Fruit fly (Drosophila melanogaster) whole organism, embryonic: Measurements from ENCODE around the gene Kdsr.

Experiments used
- CG10209 ChIP-seq: fragments of 200-800 bp; sonication (Bioruptor generic); optimal IDR thresholded peaks from 3 replicates; lab custom pipeline; 2017; ENCODE audit warnings: missing biosample characterization, mild to moderate bottlenecking, missing genetic modification characterization, missing genetic modification reagents
- CG10321 ChIP-seq: fragments of 200-800 bp; sonication (Bioruptor generic); IDR thresholded peaks from 2 replicates; pipeline ENCODE4 v1.3.6; 2022; ENCODE audit warnings: missing biosample characterization, missing genetic modification characterization
- CG10654 ChIP-seq: fragments of 200-800 bp; sonication (Bioruptor generic); optimal IDR thresholded peaks from 2 replicates; lab custom pipeline; 2016; ENCODE audit warnings: missing biosample characterization, missing genetic modification characterization
- CG11696 ChIP-seq: fragments of 200-800 bp; sonication (Bioruptor generic); IDR thresholded peaks from 2 replicates; pipeline ENCODE4 v1.3.6; 2022; ENCODE audit warnings: missing biosample characterization, missing genetic modification characterization
- CG12391 ChIP-seq: fragments of 200-800 bp; sonication (Bioruptor generic); optimal IDR thresholded peaks from 3 replicates; lab custom pipeline; 2018; ENCODE audit warnings: missing biosample characterization, mild to moderate bottlenecking, missing genetic modification characterization, moderate library complexity
- CG13287 ChIP-seq: fragments of 200-800 bp; sonication (Bioruptor generic); IDR thresholded peaks from 2 replicates; pipeline ENCODE4 v1.3.6; 2022; ENCODE audit warnings: missing biosample characterization, missing genetic modification characterization; ENCODE audit not compliant: partially characterized antibody
- CG13424 ChIP-seq: fragments of 200-800 bp; sonication (Bioruptor generic); optimal IDR thresholded peaks from 2 replicates; lab custom pipeline; 2019; ENCODE audit warnings: missing biosample characterization, mild to moderate bottlenecking, missing genetic modification characterization, moderate library complexity
- CG15269 ChIP-seq: fragments of 200-800 bp; sonication (Bioruptor generic); optimal IDR thresholded peaks from 2 replicates; lab custom pipeline; 2018; ENCODE audit warnings: missing biosample characterization, mild to moderate bottlenecking, missing genetic modification characterization, moderate library complexity
- CG15514 ChIP-seq: fragments of 200-800 bp; sonication (Bioruptor generic); optimal IDR thresholded peaks from 3 replicates; lab custom pipeline; 2017; ENCODE audit warnings: missing biosample characterization, missing genetic modification characterization, mild to moderate bottlenecking, moderate library complexity, missing genetic modification reagents
- CG17912 ChIP-seq: fragments of 200-800 bp; sonication (Bioruptor generic); optimal IDR thresholded peaks from 2 replicates; lab custom pipeline; 2018; ENCODE audit warnings: missing biosample characterization, mild to moderate bottlenecking, missing genetic modification characterization
- CG2678 ChIP-seq: fragments of 200-800 bp; sonication (Bioruptor generic); optimal IDR thresholded peaks from 3 replicates; lab custom pipeline; 2019; ENCODE audit warnings: missing biosample characterization, mild to moderate bottlenecking, missing genetic modification characterization, moderate library complexity
- CG2875 ChIP-seq: fragments of 200-800 bp; sonication (Bioruptor generic); optimal IDR thresholded peaks from 2 replicates; lab custom pipeline; 2017; ENCODE audit warnings: missing biosample characterization, mild to moderate bottlenecking, missing genetic modification characterization, missing genetic modification reagents
- CG31365 ChIP-seq: fragments of 200-800 bp; sonication (Bioruptor generic); optimal IDR thresholded peaks from 2 replicates; lab custom pipeline; 2018; ENCODE audit warnings: missing biosample characterization, mild to moderate bottlenecking, missing genetic modification characterization
- CG33213 ChIP-seq: fragments of 200-800 bp; sonication (Bioruptor generic); optimal IDR thresholded peaks from 3 replicates; lab custom pipeline; 2016; ENCODE audit warnings: missing biosample characterization, missing genetic modification characterization
- CG34224 ChIP-seq: fragments of 200-800 bp; sonication (Bioruptor generic); IDR thresholded peaks from 3 replicates; pipeline ENCODE4 v1.3.6; 2022; ENCODE audit warnings: missing biosample characterization, missing genetic modification characterization; ENCODE audit not compliant: partially characterized antibody
- CG3995 ChIP-seq: fragments of 200-800 bp; sonication (Bioruptor generic); optimal IDR thresholded peaks from 3 replicates; lab custom pipeline; 2016; ENCODE audit warnings: missing biosample characterization, missing genetic modification characterization
- CG4854 ChIP-seq: fragments of 200-800 bp; sonication (Bioruptor generic); optimal IDR thresholded peaks from 2 replicates; lab custom pipeline; 2016; ENCODE audit warnings: missing biosample characterization, missing genetic modification characterization, inconsistent platforms
- CG6175 ChIP-seq: fragments of 200-800 bp; sonication (Bioruptor generic); IDR thresholded peaks from 3 replicates; pipeline ENCODE4 v1.3.6; 2022; ENCODE audit warnings: missing biosample characterization, missing genetic modification characterization
- CG8765 ChIP-seq: fragments of 200-800 bp; sonication (Bioruptor generic); IDR thresholded peaks from 2 replicates; pipeline ENCODE4 v1.3.6; 2022; ENCODE audit warnings: missing biosample characterization, missing genetic modification characterization
- CG9727 ChIP-seq: fragments of 200-800 bp; sonication (Bioruptor generic); optimal IDR thresholded peaks from 3 replicates; lab custom pipeline; 2017; ENCODE audit warnings: missing biosample characterization, mild to moderate bottlenecking, missing genetic modification characterization
- Chrac-16 ChIP-seq: fragments of 200-800 bp; sonication (Bioruptor generic); optimal IDR thresholded peaks from 3 replicates; lab custom pipeline; 2016; ENCODE audit warnings: missing biosample characterization, missing genetic modification characterization
- Dbx ChIP-seq: fragments of 200-800 bp; sonication (Bioruptor generic); IDR thresholded peaks from 3 replicates; pipeline ENCODE4 v1.3.6; 2022; ENCODE audit warnings: missing biosample characterization, missing genetic modification characterization
- HLH3B ChIP-seq: fragments of 200-800 bp; sonication (Bioruptor generic); IDR thresholded peaks from 2 replicates; pipeline ENCODE4 v1.3.6; 2022; ENCODE audit warnings: missing biosample characterization, missing genetic modification characterization
- Hey ChIP-seq: fragments of 200-800 bp; sonication (Bioruptor generic); optimal IDR thresholded peaks from 3 replicates; lab custom pipeline; 2018; ENCODE audit warnings: missing biosample characterization, mild to moderate bottlenecking, missing genetic modification characterization
- HmgD ChIP-seq: fragments of 200-800 bp; sonication (Bioruptor generic); optimal IDR thresholded peaks from 3 replicates; lab custom pipeline; 2016; ENCODE audit warnings: missing biosample characterization, missing genetic modification characterization
- Hr51 ChIP-seq, 2 experiments: fragments of 200-800 bp; sonication (Bioruptor generic); optimal IDR thresholded peaks; 2 replicates in 1 of 2; 3 replicates in 1 of 2; lab custom pipeline; 2016 to 2018; ENCODE audit warnings: missing biosample characterization in 2 of 2, missing genetic modification characterization in 2 of 2, mild to moderate bottlenecking in 1 of 2, moderate library complexity in 1 of 2
- NK7.1 ChIP-seq: fragments of 200-800 bp; sonication (Bioruptor generic); optimal IDR thresholded peaks from 3 replicates; lab custom pipeline; 2016; ENCODE audit warnings: missing biosample characterization, missing genetic modification characterization
- Oli ChIP-seq: fragments of 200-800 bp; sonication (Bioruptor generic); optimal IDR thresholded peaks from 2 replicates; lab custom pipeline; 2018; ENCODE audit warnings: missing biosample characterization, mild to moderate bottlenecking, missing genetic modification characterization, moderate library complexity
- Poxn ChIP-seq: fragments of 200-800 bp; sonication (Bioruptor generic); IDR thresholded peaks from 2 replicates; pipeline ENCODE4 v1.3.6; 2022; ENCODE audit warnings: missing biosample characterization, missing genetic modification characterization
- Scr ChIP-seq: fragments of 200-800 bp; sonication (Bioruptor generic); IDR thresholded peaks from 2 replicates; pipeline ENCODE4 v1.3.6; 2022; ENCODE audit warnings: missing biosample characterization, missing genetic modification characterization; ENCODE audit not compliant: partially characterized antibody
- Sox100B ChIP-seq: fragments of 200-800 bp; sonication (Bioruptor generic); optimal IDR thresholded peaks from 3 replicates; lab custom pipeline; 2018; ENCODE audit warnings: missing biosample characterization, mild to moderate bottlenecking, missing genetic modification characterization
- ab ChIP-seq: fragments of 200-800 bp; sonication (Bioruptor generic); optimal IDR thresholded peaks from 2 replicates; lab custom pipeline; 2016; ENCODE audit warnings: missing biosample characterization, missing genetic modification characterization
- az2 ChIP-seq: fragments of 200-800 bp; sonication (Bioruptor generic); optimal IDR thresholded peaks from 3 replicates; lab custom pipeline; 2016; ENCODE audit warnings: missing biosample characterization, missing genetic modification characterization
- cato ChIP-seq: fragments of 200-800 bp; sonication (Bioruptor generic); optimal IDR thresholded peaks from 2 replicates; lab custom pipeline; 2016; ENCODE audit warnings: missing biosample characterization, missing genetic modification characterization, borderline replicate concordance
- corto ChIP-seq: fragments of 200-800 bp; sonication (Bioruptor generic); optimal IDR thresholded peaks from 2 replicates; lab custom pipeline; 2016; ENCODE audit warnings: missing biosample characterization, mild to moderate bottlenecking, missing genetic modification characterization, moderate library complexity
- dati ChIP-seq: fragments of 200-800 bp; sonication (Bioruptor generic); IDR thresholded peaks from 2 replicates; pipeline ENCODE4 v1.3.6; 2022; ENCODE audit warnings: missing biosample characterization, missing genetic modification characterization
- dmrt99B ChIP-seq: fragments of 200-800 bp; sonication (Bioruptor generic); optimal IDR thresholded peaks from 2 replicates; lab custom pipeline; 2018; ENCODE audit warnings: missing biosample characterization, mild to moderate bottlenecking, missing genetic modification characterization, moderate library complexity
- fd102C ChIP-seq: fragments of 200-800 bp; sonication (Bioruptor generic); optimal IDR thresholded peaks from 2 replicates; lab custom pipeline; 2018; ENCODE audit warnings: missing biosample characterization, mild to moderate bottlenecking, missing genetic modification characterization, moderate library complexity
- fd96Cb ChIP-seq: fragments of 200-800 bp; sonication (Bioruptor generic); optimal IDR thresholded peaks from 2 replicates; lab custom pipeline; 2018; ENCODE audit warnings: missing biosample characterization, mild to moderate bottlenecking, missing genetic modification characterization, moderate library complexity
- hth ChIP-seq: fragments of >200 bp; optimal IDR thresholded peaks from 2 replicates; lab custom pipeline; 2017; ENCODE audit warnings: inconsistent platforms
- klu ChIP-seq: fragments of 200-800 bp; sonication (Bioruptor generic); IDR thresholded peaks from 2 replicates; pipeline ENCODE4 v1.3.6; 2022; ENCODE audit warnings: missing biosample characterization, missing genetic modification characterization
- knrl ChIP-seq: fragments of 200-800 bp; sonication (Bioruptor generic); IDR thresholded peaks from 3 replicates; pipeline ENCODE4 v1.3.6; 2022; ENCODE audit warnings: missing biosample characterization, missing genetic modification characterization; ENCODE audit not compliant: partially characterized antibody
- lab ChIP-seq: fragments of 200-800 bp; sonication (Bioruptor generic); optimal IDR thresholded peaks from 3 replicates; lab custom pipeline; 2017; ENCODE audit warnings: missing biosample characterization, missing genetic modification characterization, mild to moderate bottlenecking, moderate library complexity, missing genetic modification reagents
- lmd ChIP-seq: fragments of 200-800 bp; sonication (Bioruptor generic); IDR thresholded peaks from 2 replicates; pipeline ENCODE4 v1.3.6; 2022; ENCODE audit warnings: missing biosample characterization, missing genetic modification characterization
- nerfin-2 ChIP-seq: fragments of 200-800 bp; sonication (Bioruptor generic); IDR thresholded peaks from 2 replicates; pipeline ENCODE4 v1.3.6; 2022; ENCODE audit warnings: missing biosample characterization, missing genetic modification characterization; ENCODE audit not compliant: partially characterized antibody
- phol ChIP-seq: fragments of 200-800 bp; sonication (Bioruptor generic); optimal IDR thresholded peaks from 3 replicates; lab custom pipeline; 2018; ENCODE audit warnings: missing biosample characterization, mild to moderate bottlenecking, missing genetic modification characterization, moderate library complexity
- pnt ChIP-seq: fragments of 200-800 bp; sonication (Bioruptor generic); optimal IDR thresholded peaks from 3 replicates; lab custom pipeline; 2016; ENCODE audit warnings: missing biosample characterization, missing genetic modification characterization
- seq ChIP-seq: fragments of 200-800 bp; sonication (Bioruptor generic); IDR thresholded peaks from 2 replicates; pipeline ENCODE4 v1.3.6; 2022; ENCODE audit warnings: missing biosample characterization, missing genetic modification characterization
- slbo ChIP-seq: fragments of 200-800 bp; sonication (Bioruptor generic); IDR thresholded peaks from 2 replicates; pipeline ENCODE4 v1.3.6; 2022; ENCODE audit warnings: missing biosample characterization, missing genetic modification characterization
- zfh2 ChIP-seq: fragments of 200-800 bp; sonication (Bioruptor generic); optimal IDR thresholded peaks from 2 replicates; lab custom pipeline; 2016; ENCODE audit warnings: missing biosample characterization, missing genetic modification characterization

The Kdsr gene

DNA sequence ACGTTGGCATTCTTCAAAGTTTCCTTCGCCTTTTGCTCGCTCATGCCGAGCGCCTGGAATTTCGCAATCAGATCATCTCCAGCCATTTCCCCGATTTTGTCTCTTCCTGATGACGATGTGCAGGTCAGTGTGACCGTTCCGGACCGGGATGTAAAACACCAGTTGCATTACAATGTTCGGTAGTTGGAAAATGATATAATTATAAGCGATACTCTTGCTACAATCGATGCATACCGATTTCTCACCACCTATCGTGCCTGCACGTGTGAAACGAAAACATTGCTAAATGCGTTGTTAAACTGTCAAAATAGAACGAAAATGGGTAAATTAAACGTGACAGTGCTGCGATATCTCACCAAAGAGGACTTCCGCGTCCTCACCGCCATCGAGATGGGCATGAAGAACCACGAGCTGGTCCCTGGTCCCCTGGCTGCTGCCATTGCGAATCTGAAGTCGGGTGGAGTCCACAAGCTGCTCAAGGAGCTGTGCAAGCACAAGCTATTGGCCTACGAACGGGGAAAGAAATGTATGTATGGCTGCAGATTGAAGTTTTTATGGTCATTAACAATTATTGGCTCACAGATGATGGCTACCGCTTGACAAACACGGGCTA is 3.4 kb upstream of the Kdsr start, which contains the start of the genes GlnRS and RIOK2 (continued):
- TF ChIP-seq CG12391 (tag; lab: Kevin White, UChicago) (peak; percentile 31), CG10209 (GFP tag; lab: Kevin White, UChicago) (no peak), slbo (GFP tag; lab: Robert Waterston, UW) (peak; percentile 43; the same call in 1 of the 2 replicates), CG34224 (GFP tag; lab: Robert Waterston, UW) (peak; percentile 97), CG15514 (GFP tag; lab: Kevin White, UChicago) (peak; percentile 83), CG33213 (peak; percentile 54), CG6175 (GFP tag; lab: Robert Waterston, UW) (no peak), dmrt99B (tag; lab: Kevin White, UChicago) (no peak), lab (GFP tag; lab: Kevin White, UChicago) (no peak), fd102C (GFP tag; lab: Kevin White, UChicago) (no peak), CG15269 (tag; lab: Kevin White, UChicago) (no peak), Oli (tag; lab: Kevin White, UChicago) (no peak), zfh2 (GFP tag; lab: Kevin White, UChicago) (peak; percentile 27), CG17912 (peak; percentile 54), cato (GFP tag; lab: Kevin White, UChicago) (no peak), CG8765 (GFP tag; lab: Robert Waterston, UW) (no peak), seq (no peak), CG10321 (GFP tag; lab: Robert Waterston, UW) (no peak), HLH3B (GFP tag; lab: Robert Waterston, UW) (no peak), pnt (no peak), hth (lab: Kevin White, UChicago) (no peak), fd96Cb (tag; lab: Kevin White, UChicago) (no peak), CG3995 (peak; percentile 50), corto (GFP tag; lab: Kevin White, UChicago) (no peak), CG13287 (GFP tag; lab: Robert Waterston, UW) (peak; percentile 99), HmgD (GFP tag; lab: Kevin White, UChicago) (peak; percentile 50), CG2875 (GFP tag; lab: Kevin White, UChicago) (no peak), CG11696 (GFP tag; lab: Robert Waterston, UW) (no peak), CG10654 (GFP tag; lab: Kevin White, UChicago) (no peak), Hr51 (GFP tag; optimal IDR thresholded peaks at IDR 0.05; lab: Kevin White, UChicago) (no peak), lmd (GFP tag; lab: Robert Waterston, UW) (no peak), CG9727 (GFP tag; lab: Kevin White, UChicago) (peak; percentile 0), phol (tag; lab: Kevin White, UChicago) (peak; percentile 69), Chrac-16 (no peak), knrl (GFP tag; lab: Robert Waterston, UW) (peak; percentile 95), CG4854 (GFP tag; lab: Kevin White, UChicago) (no peak), CG2678 (tag; lab: Kevin White, UChicago) (no peak), CG31365 (tag; lab: Kevin White, UChicago) (no peak), klu (GFP tag; lab: Robert Waterston, UW) (no peak), nerfin-2 (GFP tag; lab: Robert Waterston, UW) (peak; percentile 75; the same call in 1 of the 2 replicates), NK7.1 (GFP tag; lab: Kevin White, UChicago) (no peak), Poxn (GFP tag; lab: Robert Waterston, UW) (no peak), az2 (no peak), Scr (GFP tag; lab: Robert Waterston, UW) (peak; percentile 94), Sox100B (no peak), dati (no peak), Hey (tag; lab: Kevin White, UChicago) (no peak), Dbx (GFP tag; lab: Robert Waterston, UW) (peak; percentile 60; the same call in 2 of the 3 replicates), ab (no peak), CG13424 (tag; lab: Kevin White, UChicago) (peak; percentile 14)
